Fruit fly (Drosophila melanogaster): ENCODE measurements around the gene PolrMT.

- TF ChIP-seq CG7372 (GFP tag; IDR thresholded peaks at IDR 0.05) (no peak), HHEX (GFP tag; optimal IDR thresholded peaks at IDR 0.05) (no peak), Abd-B (GFP tag; optimal IDR thresholded peaks at IDR 0.05) (no peak), CG1603 (tag; optimal IDR thresholded peaks at IDR 0.05) (peak; percentile 29), CG7556 (GFP tag; optimal IDR thresholded peaks at IDR 0.05) (no peak), fru (optimal IDR thresholded peaks at IDR 0.05) (no peak), Dref (GFP tag; IDR thresholded peaks at IDR 0.05) (no peak), CG16813 (GFP tag; IDR thresholded peaks at IDR 0.05; ENCODE audit: partially characterized antibody) (no peak)
Observed at dm6 chr2L:1121942-1122710, 14.0 kb upstream of the PolrMT start.
